Fruit fly (Drosophila melanogaster): ENCODE measurements around the gene Cpsf6.

DNA sequence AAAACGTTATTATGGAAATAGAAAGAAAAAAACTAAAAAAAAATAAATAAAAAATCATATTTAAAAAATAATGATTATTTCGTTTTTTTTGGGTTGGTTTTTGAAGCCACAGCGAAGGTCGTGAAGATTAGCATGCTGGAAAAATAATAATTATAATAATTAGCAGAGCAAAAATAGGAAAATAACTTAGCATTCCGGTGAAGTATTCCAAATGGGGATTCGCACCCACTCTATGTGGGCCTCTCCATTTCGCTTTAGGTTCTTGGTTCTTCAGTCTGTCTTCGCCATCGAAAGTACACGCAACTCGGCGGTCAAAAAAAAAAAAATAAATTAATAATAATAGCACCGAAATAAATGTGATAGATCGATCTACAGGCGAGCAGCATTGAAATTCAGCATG lies 13.0 kb upstream of the Cpsf6 start, which contains the start of gene CG34462:
- TF ChIP-seq CG9705 (GFP tag; optimal IDR thresholded peaks at IDR 0.05) (no peak), h (GFP tag; optimal IDR thresholded peaks at IDR 0.05) (no peak), dl (GFP tag; optimal IDR thresholded peaks at IDR 0.05; ENCODE audit: insufficient read depth in 1 of 2, partially characterized antibody in 2 of 2) (no peak), dmrt93B (GFP tag; optimal IDR thresholded peaks at IDR 0.05) (no peak), woc (GFP tag; optimal IDR thresholded peaks at IDR 0.05) (no peak), Hr78 (GFP tag; optimal IDR thresholded peaks at IDR 0.05) (no peak), psq (GFP tag; optimal IDR thresholded peaks at IDR 0.05) (no peak), fru (GFP tag; optimal IDR thresholded peaks at IDR 0.05) (no peak), Rel (GFP tag; optimal IDR thresholded peaks at IDR 0.05) (no peak), Rel (tag; optimal IDR thresholded peaks at IDR 0.05) (no peak), usp (GFP tag; optimal IDR thresholded peaks at IDR 0.05) (no peak), Mio (GFP tag; optimal IDR thresholded peaks at IDR 0.05) (no peak), HLH106 (tag; optimal IDR thresholded peaks at IDR 0.05) (no peak)
